Worm (Caenorhabditis elegans) whole organism, L4 larva: ENCODE measurements around the gene C44F1.1.
A peak's percentile ranks its signal among the peaks of the same experiment; 100 is the strongest.

Experiments used
- F49E8.2 ChIP-seq: sonication (generic microtip); optimal IDR thresholded peaks from 2 replicates; lab custom pipeline; 2016; ENCODE audit warnings: missing compliant biosample characterization, mild to moderate bottlenecking, missing genetic modification characterization, borderline replicate concordance
- Y48G9A.11 ChIP-seq: fragments of 200-800 bp; sonication (Bioruptor generic); IDR thresholded peaks from 2 replicates; pipeline ENCODE4 v1.3.6; 2022; ENCODE audit warnings: missing genetic modification reagents, missing genetic modification characterization, missing compliant biosample characterization
- ZK337.2 ChIP-seq: fragments of 200-800 bp; sonication (Bioruptor generic); IDR thresholded peaks from 2 replicates; pipeline ENCODE4 v1.3.6; 2022; ENCODE audit warnings: missing genetic modification reagents, missing genetic modification characterization, missing compliant biosample characterization
- arid-1 ChIP-seq: fragments of 200-800 bp; sonication (Bioruptor generic); conservative IDR thresholded peaks from 2 replicates; pipeline ENCODE4 v1.3.6; 2022; ENCODE audit warnings: missing genetic modification reagents, missing genetic modification characterization, missing compliant biosample characterization
- attf-4 ChIP-seq: sonication (generic microtip); optimal IDR thresholded peaks from 3 replicates; lab custom pipeline; 2017; ENCODE audit warnings: missing biosample characterization, missing genetic modification characterization
- ceh-44 ChIP-seq: fragments of 200-800 bp; sonication (Bioruptor generic); IDR thresholded peaks from 2 replicates; pipeline ENCODE4 v1.3.6; 2022; ENCODE audit warnings: missing genetic modification reagents, missing genetic modification characterization, missing compliant biosample characterization
- ces-1 ChIP-seq: fragments of 150-350 bp; sonication (generic microtip); optimal IDR thresholded peaks from 4 replicates; lab custom pipeline; 2014; ENCODE audit warnings: missing biosample characterization, missing genetic modification reagents, missing genetic modification characterization
- ctbp-1 ChIP-seq: fragments of 200-800 bp; sonication (Bioruptor generic); IDR thresholded peaks from 2 replicates; pipeline ENCODE4 v1.3.6; 2022; ENCODE audit warnings: missing genetic modification reagents, missing genetic modification characterization, missing compliant biosample characterization
- daf-12 ChIP-seq: fragments of 150-350 bp; optimal IDR thresholded peaks from 2 replicates; lab custom pipeline; 2014; ENCODE audit warnings: missing biosample characterization, missing genetic modification reagents, missing genetic modification characterization
- dmd-8 ChIP-seq: fragments of 200-800 bp; sonication (Bioruptor generic); IDR thresholded peaks from 2 replicates; pipeline ENCODE4 v1.3.6; 2022; ENCODE audit warnings: missing genetic modification characterization, missing compliant biosample characterization
- dmd-9 ChIP-seq: fragments of 200-800 bp; sonication (Bioruptor generic); IDR thresholded peaks from 2 replicates; pipeline ENCODE4 v1.3.6; 2022; ENCODE audit warnings: missing genetic modification reagents, missing genetic modification characterization, missing compliant biosample characterization
- egl-43 ChIP-seq: fragments of 200-800 bp; sonication (Bioruptor generic); IDR thresholded peaks from 2 replicates; pipeline ENCODE4 v1.3.6; 2022; ENCODE audit warnings: missing genetic modification reagents, missing genetic modification characterization, missing compliant biosample characterization
- fkh-10 ChIP-seq: fragments of 150-350 bp; optimal IDR thresholded peaks from 2 replicates; lab custom pipeline; 2014; ENCODE audit warnings: missing biosample characterization, missing genetic modification reagents, missing genetic modification characterization
- gei-8 ChIP-seq: fragments of 200-800 bp; sonication (Bioruptor generic); optimal IDR thresholded peaks from 2 replicates; lab custom pipeline; 2018; ENCODE audit warnings: mild to moderate bottlenecking, missing genetic modification characterization, missing compliant biosample characterization
- hlh-30 ChIP-seq: sonication (generic microtip); optimal IDR thresholded peaks from 2 replicates; lab custom pipeline; 2017; ENCODE audit warnings: antibody characterized with exemption, mild to moderate bottlenecking, missing genetic modification characterization, missing compliant biosample characterization; ENCODE audit not compliant: insufficient read depth
- jun-1 ChIP-seq: fragments of 150-350 bp; optimal IDR thresholded peaks from 2 replicates; lab custom pipeline; 2014; ENCODE audit warnings: missing biosample characterization, missing genetic modification reagents, missing genetic modification characterization
- lim-7 ChIP-seq: fragments of 200-800 bp; sonication (Bioruptor generic); IDR thresholded peaks from 2 replicates; pipeline ENCODE4 v1.3.6; 2022; ENCODE audit warnings: missing genetic modification characterization, missing compliant biosample characterization
- lin-38 ChIP-seq: fragments of 200-800 bp; sonication (Bioruptor generic); IDR thresholded peaks from 2 replicates; pipeline ENCODE4 v1.3.6; 2022; ENCODE audit warnings: missing genetic modification reagents, missing genetic modification characterization, missing compliant biosample characterization
- madf-9 ChIP-seq: fragments of 200-800 bp; sonication (Bioruptor generic); conservative IDR thresholded peaks from 2 replicates; pipeline ENCODE4 v1.3.6; 2022; ENCODE audit warnings: missing genetic modification reagents, missing genetic modification characterization, missing compliant biosample characterization
- mxl-2 ChIP-seq: fragments of 200-800 bp; sonication (Bioruptor generic); conservative IDR thresholded peaks from 2 replicates; pipeline ENCODE4 v1.3.6; 2022; ENCODE audit warnings: missing genetic modification reagents, missing genetic modification characterization, missing compliant biosample characterization
- mxl-3 ChIP-seq: fragments of 200-800 bp; sonication (Bioruptor generic); optimal IDR thresholded peaks from 2 replicates; lab custom pipeline; 2018; ENCODE audit warnings: mild to moderate bottlenecking, missing genetic modification characterization, missing compliant biosample characterization
- nhr-10 ChIP-seq: fragments of 150-350 bp; optimal IDR thresholded peaks from 2 replicates; lab custom pipeline; 2014; ENCODE audit warnings: missing biosample characterization, missing genetic modification characterization
- nhr-11 ChIP-seq: fragments of 150-350 bp; optimal IDR thresholded peaks from 2 replicates; lab custom pipeline; 2014; ENCODE audit warnings: missing biosample characterization, missing genetic modification characterization
- nhr-111 ChIP-seq: fragments of 200-800 bp; sonication (Bioruptor generic); optimal IDR thresholded peaks from 2 replicates; lab custom pipeline; 2018; ENCODE audit warnings: mild to moderate bottlenecking, missing genetic modification characterization, missing compliant biosample characterization
- nhr-28 ChIP-seq: fragments of 150-350 bp; optimal IDR thresholded peaks from 2 replicates; lab custom pipeline; 2014; ENCODE audit warnings: missing biosample characterization, missing genetic modification characterization
- nhr-48 ChIP-seq: sonication (generic microtip); optimal IDR thresholded peaks from 2 replicates; lab custom pipeline; 2016; ENCODE audit warnings: mild to moderate bottlenecking, missing genetic modification characterization, missing compliant biosample characterization
- nhr-6 ChIP-seq: fragments of 150-350 bp; optimal IDR thresholded peaks from 2 replicates; lab custom pipeline; 2014; ENCODE audit warnings: missing biosample characterization, missing genetic modification characterization
- pqm-1 ChIP-seq: sonication (generic microtip); optimal IDR thresholded peaks from 2 replicates; lab custom pipeline; 2017; ENCODE audit warnings: missing biosample characterization, missing genetic modification characterization
- spr-3 ChIP-seq: fragments of 200-800 bp; sonication (Bioruptor generic); optimal IDR thresholded peaks from 2 replicates; lab custom pipeline; 2018; ENCODE audit warnings: mild to moderate bottlenecking, missing genetic modification characterization, missing compliant biosample characterization
- tag-97 ChIP-seq: fragments of 200-800 bp; sonication (Bioruptor generic); IDR thresholded peaks from 2 replicates; pipeline ENCODE4 v1.3.6; 2022; ENCODE audit warnings: missing genetic modification characterization, missing compliant biosample characterization
- unc-130 ChIP-seq: sonication (generic microtip); optimal IDR thresholded peaks from 2 replicates; lab custom pipeline; 2016; ENCODE audit warnings: missing genetic modification reagents, missing genetic modification characterization, missing compliant biosample characterization
- unc-62 ChIP-seq, 3 experiments: fragments of 150-350 bp in 1 of 3; sonication (generic microtip); optimal IDR thresholded peaks in 2 of 3; peaks in 1 of 3; 1 replicate in 1 of 3; 2 replicates in 2 of 3; lab custom pipeline; 2014 to 2017; ENCODE audit warnings: missing biosample characterization in 3 of 3, missing genetic modification characterization in 3 of 3, missing genetic modification reagents in 3 of 3, missing genotype in 1 of 3
- zag-1 ChIP-seq: fragments of 150-350 bp; optimal IDR thresholded peaks from 2 replicates; lab custom pipeline; 2014; ENCODE audit warnings: missing biosample characterization, missing genetic modification characterization
- zfp-2 ChIP-seq: sonication (generic microtip); optimal IDR thresholded peaks from 2 replicates; lab custom pipeline; 2016; ENCODE audit warnings: mild to moderate bottlenecking, missing genetic modification characterization, missing compliant biosample characterization
- zfp-3 ChIP-seq: fragments of 200-800 bp; sonication (Bioruptor generic); conservative IDR thresholded peaks from 2 replicates; pipeline ENCODE4 v1.3.6; 2022; ENCODE audit warnings: missing genetic modification reagents, missing genetic modification characterization, missing compliant biosample characterization
- zip-11 ChIP-seq: fragments of 200-800 bp; sonication (Bioruptor generic); IDR thresholded peaks from 2 replicates; pipeline ENCODE4 v1.3.6; 2022; ENCODE audit warnings: missing genetic modification characterization, missing compliant biosample characterization

C44F1.1 gene

DNA sequence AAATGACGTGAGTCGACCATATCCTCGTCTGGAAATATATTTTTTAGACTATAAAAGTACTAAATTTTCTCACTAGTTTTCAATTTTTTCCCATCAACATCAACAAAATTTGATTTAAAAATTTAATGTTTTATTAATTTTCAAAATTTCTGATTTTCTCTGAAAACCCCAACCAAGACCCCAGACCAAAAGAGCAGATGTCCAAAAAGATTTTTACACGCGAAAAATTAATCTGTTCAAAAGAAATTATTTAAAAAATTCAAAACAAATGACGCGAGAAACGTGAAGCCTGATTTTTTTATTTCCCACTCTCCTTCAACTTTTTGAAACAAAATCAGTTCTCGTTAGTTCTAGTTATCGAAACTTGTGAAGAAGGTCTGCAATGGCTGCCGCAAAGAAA lies 34.9 kb downstream of the C44F1.1 start, which contains the start of gene F34D10.8:
TSS of gene F34D10.8 (plus strand) at position 301 of the 400 bp plus-strand sequence.
- TF ChIP-seq spr-3 (GFP tag; lab: Kevin White, UChicago) (no peak), lim-7 (GFP tag; lab: Robert Waterston, UW) (no peak), ctbp-1 (GFP tag; lab: Robert Waterston, UW) (no peak), jun-1 (tag; lab: Kevin White, UChicago) (no peak), ceh-44 (GFP tag; lab: Robert Waterston, UW) (no peak)

- TF ChIP-seq unc-62 (GFP tag; optimal IDR thresholded peaks at IDR 0.05 in 1 of 2; lab: Kevin White, UChicago) (no peak), unc-62 (tag; optimal IDR thresholded peaks at IDR 0.05; lab: Kevin White, UChicago) (no peak), daf-12 (tag; lab: Kevin White, UChicago) (no peak), F49E8.2 (no peak), zfp-2 (tag; lab: Kevin White, UChicago) (no peak), nhr-111 (GFP tag; lab: Kevin White, UChicago) (no peak), madf-9 (no peak), pqm-1 (tag; lab: Kevin White, UChicago) (no peak), hlh-30 (no peak), nhr-11 (no peak), mxl-3 (GFP tag; lab: Kevin White, UChicago) (no peak), nhr-28 (tag; lab: Kevin White, UChicago) (no peak), arid-1 (GFP tag; lab: Robert Waterston, UW) (no peak), dmd-8 (GFP tag; lab: Robert Waterston, UW) (no peak), spr-3 (GFP tag; lab: Kevin White, UChicago) (no peak), tag-97 (GFP tag; lab: Robert Waterston, UW) (no peak), nhr-10 (tag; lab: Kevin White, UChicago) (no peak), mxl-2 (GFP tag; lab: Robert Waterston, UW) (no peak), zag-1 (tag; lab: Kevin White, UChicago) (no peak), gei-8 (no peak), dmd-9 (no peak)
Observed at ce11 chrIII:3729520-3729919, 35.8 kb downstream of the C44F1.1 start, which contains the start of gene F34D10.9. Gene F34D10.9 (minus strand): TSS chrIII:3729620.

DNA sequence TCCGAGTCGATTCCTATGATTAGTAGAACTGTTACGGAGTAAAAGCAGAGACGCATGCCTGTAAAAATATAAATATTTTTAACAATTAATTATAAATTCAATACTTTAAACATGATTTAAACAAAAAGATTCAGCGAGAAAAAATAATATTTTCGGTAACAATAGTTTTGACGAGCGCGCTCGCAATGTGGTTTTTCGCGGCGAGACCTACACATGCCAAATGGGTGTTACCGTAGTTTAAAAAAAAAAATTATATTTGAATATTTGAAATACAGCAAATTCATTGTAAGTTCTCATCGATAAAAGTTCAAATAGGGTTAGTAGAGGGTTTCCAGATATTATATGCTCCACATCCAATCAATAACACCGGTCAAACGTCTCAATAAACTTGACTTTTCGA lies 38.9 kb downstream of the C44F1.1 start, which contains the start of gene gldi-5:
TSS of gene gldi-5 (minus strand) at position 58 of the 400 bp plus-strand sequence.
- TF ChIP-seq Y48G9A.11 (GFP tag; lab: Robert Waterston, UW) (no peak), lim-7 (GFP tag; lab: Robert Waterston, UW) (no peak), ces-1 (no peak), F49E8.2 (no peak), attf-4 (tag; lab: Kevin White, UChicago) (no peak), nhr-48 (tag; lab: Kevin White, UChicago) (no peak), unc-62 (GFP tag; optimal IDR thresholded peaks at IDR 0.05 in 1 of 2; lab: Kevin White, UChicago) (no peak), unc-62 (tag; optimal IDR thresholded peaks at IDR 0.05; lab: Kevin White, UChicago) (no peak), daf-12 (tag; lab: Kevin White, UChicago) (no peak), hlh-30 (no peak), nhr-28 (tag; lab: Kevin White, UChicago) (no peak), zip-11 (no peak), madf-9 (no peak)

- no peak for TF ChIP-seq tag-97 (GFP tag; lab: Robert Waterston, UW)
Observed at ce11 chrIII:3724880-3725279, 40.5 kb downstream of the C44F1.1 start, which contains the start of gene C14B1.12. Gene C14B1.12 (minus strand): TSS chrIII:3724980.

ce11 chrIII:3723726-3724125 lies 41.6 kb downstream of the C44F1.1 start:
- TF ChIP-seq lin-38 (peak; percentile 72), egl-43 (GFP tag; lab: Robert Waterston, UW) (no peak), ZK337.2 (GFP tag; lab: Robert Waterston, UW) (no peak), fkh-10 (GFP tag; lab: Kevin White, UChicago) (no peak), zfp-3 (GFP tag; lab: Robert Waterston, UW) (no peak), unc-130 (GFP tag; lab: Kevin White, UChicago) (peak; percentile 0), nhr-6 (tag; lab: Kevin White, UChicago) (no peak)
